Fruit fly (Drosophila melanogaster): ENCODE results near the gene bves.

bves gene

dm6 chrX:21017568-21017967 lies 36.2 kb upstream of the bves start:
- TF ChIP-seq jim (GFP tag; optimal IDR thresholded peaks at IDR 0.05): no peak
- no peak for TF ChIP-seq Jra (GFP tag; optimal IDR thresholded peaks at IDR 0.05)
- TF ChIP-seq CrebA (GFP tag; optimal IDR thresholded peaks at IDR 0.05; ENCODE audit: borderline replicate concordance): no peak
- TF ChIP-seq Dfd (GFP tag; optimal IDR thresholded peaks at IDR 0.05): no peak

- TF ChIP-seq sage (GFP tag; optimal IDR thresholded peaks at IDR 0.05) (no peak), rgr (GFP tag; optimal IDR thresholded peaks at IDR 0.05) (no peak), Hr78 (GFP tag; optimal IDR thresholded peaks at IDR 0.05) (no peak)
Measured at dm6 chrX:21025788-21026187, 28.0 kb upstream of the bves start, which contains the start of gene r-cup. TSS of gene r-cup (minus strand) at chrX:21025888.

dm6 chrX:21027929-21028575 lies 25.7 kb upstream of the bves start, which contains the start of gene CG1532:
TSS of gene CG1532 (minus strand) at chrX:21028361.
- TF ChIP-seq brk (GFP tag; optimal IDR thresholded peaks at IDR 0.05) (no peak), fru (GFP tag; optimal IDR thresholded peaks at IDR 0.05) (peak; percentile 16), OdsH (GFP tag; optimal IDR thresholded peaks at IDR 0.05) (no peak), h (GFP tag; optimal IDR thresholded peaks at IDR 0.05) (peak; percentile 39), sage (GFP tag; optimal IDR thresholded peaks at IDR 0.05) (peak; percentile 6), dl (GFP tag; optimal IDR thresholded peaks at IDR 0.05; ENCODE audit: insufficient read depth in 1 of 2, partially characterized antibody in 2 of 2) (no peak), br (GFP tag; optimal IDR thresholded peaks at IDR 0.05) (no peak), Hr78 (GFP tag; optimal IDR thresholded peaks at IDR 0.05) (no peak), HLH106 (tag; optimal IDR thresholded peaks at IDR 0.05) (no peak), sv (GFP tag; optimal IDR thresholded peaks at IDR 0.05) (no peak), ey (GFP tag; optimal IDR thresholded peaks at IDR 0.05) (no peak), Myc (optimal IDR thresholded peaks at IDR 0.05) (no peak), Dif (GFP tag; optimal IDR thresholded peaks at IDR 0.05; ENCODE audit: partially characterized antibody) (peak; percentile 0), Hnf4 (GFP tag; optimal IDR thresholded peaks at IDR 0.05) (peak; percentile 16), Jra (GFP tag; optimal IDR thresholded peaks at IDR 0.05) (no peak), Rel (GFP tag; optimal IDR thresholded peaks at IDR 0.05) (no peak), Rel (tag; optimal IDR thresholded peaks at IDR 0.05) (peak; percentile 27), Vsx2 (GFP tag; optimal IDR thresholded peaks at IDR 0.05; ENCODE audit: partially characterized antibody) (no peak), Hr83 (GFP tag; optimal IDR thresholded peaks at IDR 0.05; ENCODE audit: poor library complexity, severe bottlenecking) (no peak), usp (GFP tag; optimal IDR thresholded peaks at IDR 0.05) (no peak), jim (GFP tag; optimal IDR thresholded peaks at IDR 0.05) (no peak), CG32264 (GFP tag; optimal IDR thresholded peaks at IDR 0.05) (no peak), dmrt93B (GFP tag; optimal IDR thresholded peaks at IDR 0.05) (no peak), dsf (GFP tag; optimal IDR thresholded peaks at IDR 0.05; ENCODE audit: borderline replicate concordance) (no peak), pan (optimal IDR thresholded peaks at IDR 0.05) (no peak), CrebA (GFP tag; optimal IDR thresholded peaks at IDR 0.05; ENCODE audit: borderline replicate concordance) (no peak), woc (GFP tag; optimal IDR thresholded peaks at IDR 0.05) (no peak), rgr (GFP tag; optimal IDR thresholded peaks at IDR 0.05) (no peak), tai (GFP tag; optimal IDR thresholded peaks at IDR 0.05) (no peak), lola (GFP tag; optimal IDR thresholded peaks at IDR 0.05) (no peak), Dfd (GFP tag; optimal IDR thresholded peaks at IDR 0.05) (no peak), foxo (GFP tag; optimal IDR thresholded peaks at IDR 0.05) (peak in 1 of 2 experiments; percentile 31), Abd-B (GFP tag; optimal IDR thresholded peaks at IDR 0.05) (no peak), CG9705 (GFP tag; optimal IDR thresholded peaks at IDR 0.05) (no peak)

DNA sequence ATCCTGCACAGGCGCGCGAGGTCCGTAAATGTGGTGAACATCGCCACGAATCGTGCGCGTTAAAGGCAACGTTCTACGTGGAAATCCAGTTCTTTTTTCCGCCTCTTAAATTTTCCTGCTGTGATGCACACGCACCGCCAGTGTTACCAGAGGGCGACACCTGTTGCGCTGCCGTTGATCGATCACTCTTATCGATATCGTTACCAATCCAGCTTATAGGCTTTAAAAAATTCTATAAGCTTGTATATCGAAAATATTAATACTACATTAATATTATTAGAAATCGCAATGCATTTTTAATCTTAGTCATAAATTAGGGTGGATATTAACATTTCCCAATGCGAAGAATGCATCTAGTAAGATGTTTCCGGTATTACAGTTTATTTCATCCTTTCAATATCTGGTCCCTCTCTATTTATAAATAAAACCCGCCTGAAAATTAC lies 21.9 kb upstream of the bves start, which contains the start of gene CG1529:
CG1529 (minus strand) TSS at position 132 of the 443 bp plus-strand sequence.
- no peak for TF ChIP-seq HLH106 (tag; optimal IDR thresholded peaks at IDR 0.05)
- no peak for TF ChIP-seq Rel (GFP tag; optimal IDR thresholded peaks at IDR 0.05)
- TF ChIP-seq Rel (tag; optimal IDR thresholded peaks at IDR 0.05): peak; percentile 67
- TF ChIP-seq GATAd (GFP tag; optimal IDR thresholded peaks at IDR 0.05): no peak
- TF ChIP-seq br (GFP tag; optimal IDR thresholded peaks at IDR 0.05): no peak
- no peak for TF ChIP-seq dl (GFP tag; optimal IDR thresholded peaks at IDR 0.05; ENCODE audit: insufficient read depth in 1 of 2, partially characterized antibody in 2 of 2)
